Worm (Caenorhabditis elegans): ENCODE results near the gene F07E5.13.

DNA sequence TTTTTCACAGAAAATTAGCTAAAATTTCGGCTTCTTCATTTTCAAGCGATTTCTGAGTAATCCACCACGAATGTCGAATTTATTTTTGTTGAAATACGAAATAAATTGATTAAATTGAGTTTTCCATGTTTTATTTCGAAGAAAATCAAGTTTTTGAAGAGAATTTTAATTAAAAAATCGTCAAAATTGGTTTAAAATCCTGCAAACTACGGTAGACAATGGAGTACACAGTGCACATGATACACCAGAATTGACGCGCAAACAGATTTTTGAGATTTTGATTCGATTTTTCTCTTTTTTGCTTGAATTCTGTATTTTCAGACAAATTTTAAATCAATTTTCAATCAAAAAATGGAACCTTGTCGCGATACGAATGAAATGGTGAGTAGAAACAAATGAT, 30.6 kb downstream of the F07E5.13 start, which contains the start of gene F59H6.14:
- TF ChIP-seq pha-4 (tag; optimal IDR thresholded peaks at IDR 0.05), result no peak
- TF ChIP-seq ceh-39 (tag; optimal IDR thresholded peaks at IDR 0.05), result no peak
- TF ChIP-seq mep-1 (tag; optimal IDR thresholded peaks at IDR 0.05), result no peak
- no peak for TF ChIP-seq ham-2 (GFP tag; optimal IDR thresholded peaks at IDR 0.05)
- no peak for TF ChIP-seq nhr-76 (tag; optimal IDR thresholded peaks at IDR 0.05)
- no peak for TF ChIP-seq snpc-4 (tag; optimal IDR thresholded peaks at IDR 0.05)
- no peak for TF ChIP-seq ces-1 (GFP tag; optimal IDR thresholded peaks at IDR 0.05)
- no peak for TF ChIP-seq elt-1 (tag; optimal IDR thresholded peaks at IDR 0.05; ENCODE audit: borderline replicate concordance, insufficient read depth)
- no peak for TF ChIP-seq elt-3 (tag; optimal IDR thresholded peaks at IDR 0.05)
- no peak for TF ChIP-seq sptf-1 (tag; optimal IDR thresholded peaks at IDR 0.05)
- TF ChIP-seq unc-62 (GFP tag; optimal IDR thresholded peaks at IDR 0.05), result no peak
- TF ChIP-seq unc-39 (tag; optimal IDR thresholded peaks at IDR 0.05), result no peak
- TF ChIP-seq flh-1 (GFP tag; optimal IDR thresholded peaks at IDR 0.05), result no peak
- TF ChIP-seq lin-13 (tag; optimal IDR thresholded peaks at IDR 0.05), result no peak
